Worm (Caenorhabditis elegans) whole organism, early embryonic: ENCODE results near the gene fkh-4.

Source experiments
- B0310.2 ChIP-seq: sonication (generic microtip); optimal IDR thresholded peaks from 2 replicates; lab custom pipeline; 2016; ENCODE audit warnings: mild to moderate bottlenecking, missing genetic modification characterization, missing compliant biosample characterization
- F13C5.2 ChIP-seq: sonication (generic microtip); optimal IDR thresholded peaks from 2 replicates; lab custom pipeline; 2017; ENCODE audit warnings: mild to moderate bottlenecking, missing genetic modification characterization, inconsistent platforms, missing compliant biosample characterization
- aly-1 ChIP-seq: sonication (generic microtip); optimal IDR thresholded peaks from 2 replicates; lab custom pipeline; 2016; ENCODE audit warnings: missing genetic modification characterization, missing compliant biosample characterization
- ama-1 ChIP-seq: fragments of 150-350 bp; optimal IDR thresholded peaks from 2 replicates; lab custom pipeline; 2014
- ceh-13 ChIP-seq: fragments of 200-800 bp; sonication (Bioruptor generic); optimal IDR thresholded peaks from 2 replicates; lab custom pipeline; 2018; ENCODE audit warnings: mild to moderate bottlenecking, missing genetic modification characterization, missing compliant biosample characterization
- flt-1 ChIP-seq: fragments of 200-800 bp; sonication (Bioruptor generic); IDR thresholded peaks from 2 replicates; pipeline ENCODE4 v1.3.6; 2022; ENCODE audit warnings: missing genetic modification characterization, missing compliant biosample characterization
- hnd-1 ChIP-seq: sonication (generic microtip); optimal IDR thresholded peaks from 2 replicates; lab custom pipeline; 2016; ENCODE audit warnings: missing genetic modification characterization, missing compliant biosample characterization
- scrt-1 ChIP-seq: fragments of 200-800 bp; sonication (Bioruptor generic); IDR thresholded peaks from 2 replicates; pipeline ENCODE4 v1.3.6; 2022; ENCODE audit warnings: missing genetic modification characterization, missing compliant biosample characterization

DNA sequence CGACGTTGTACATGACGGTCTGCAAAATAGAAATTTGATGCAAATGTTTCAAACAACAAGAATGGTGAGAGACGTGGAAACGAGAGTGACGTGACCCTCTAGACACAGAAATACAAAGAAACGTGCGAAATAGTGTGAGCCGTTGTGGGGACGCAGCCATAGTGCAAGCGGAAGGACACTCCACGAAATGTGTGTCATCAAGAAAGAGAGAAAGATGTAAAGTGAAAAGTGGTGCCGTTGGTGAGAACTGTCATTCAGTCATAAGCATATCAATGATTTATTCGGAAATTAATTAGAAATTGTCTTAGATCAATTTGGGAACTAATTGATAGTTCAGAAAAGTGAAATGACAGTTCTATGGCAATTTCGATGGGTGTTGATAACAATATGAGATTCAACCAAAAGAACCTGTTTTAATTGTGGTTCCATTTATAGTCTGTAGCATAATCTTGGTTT, 8.7 kb downstream of the fkh-4 start, which contains the start of gene C29F7.3:
- no peak for TF ChIP-seq ama-1 (lab: Kevin White, UChicago)
- peak; percentile 6 for TF ChIP-seq aly-1 (tag; lab: Kevin White, UChicago)
- no peak for TF ChIP-seq hnd-1
- TF ChIP-seq ceh-13 (GFP tag; lab: Kevin White, UChicago): no peak
- TF ChIP-seq flt-1 (GFP tag; lab: Robert Waterston, UW): no peak
- no peak for TF ChIP-seq B0310.2 (tag; lab: Kevin White, UChicago)
- no peak for TF ChIP-seq scrt-1 (GFP tag; lab: Robert Waterston, UW)
- no peak for TF ChIP-seq F13C5.2
